Worm (Caenorhabditis elegans): ENCODE results near the gene Y105C5B.5.
A peak's percentile ranks its signal among the peaks of the same experiment; 100 is the strongest.

Gene Y105C5B.5

DNA sequence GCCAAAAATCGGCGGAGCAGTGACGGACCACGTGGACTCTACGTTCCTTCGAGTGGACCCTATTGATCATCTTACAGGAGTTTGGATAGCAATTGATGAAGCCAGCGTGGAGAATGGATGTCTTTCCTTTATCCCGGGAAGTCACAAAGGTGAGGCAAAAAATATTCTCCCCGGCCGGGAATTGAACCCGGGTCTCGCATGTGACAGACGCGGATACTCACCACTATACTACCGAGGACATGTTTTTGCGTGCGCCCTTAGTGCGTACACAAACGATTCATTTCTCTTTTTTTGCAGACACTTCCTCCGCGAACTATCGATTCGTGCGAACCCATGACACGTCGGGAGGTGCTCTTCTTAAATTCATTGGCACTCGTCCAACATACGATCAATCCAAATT lies 30.2 kb upstream of the Y105C5B.5 start (continued):
- TF ChIP-seq F23B12.7 (tag; optimal IDR thresholded peaks at IDR 0.05; ENCODE audit: insufficient read depth), result peak; percentile 39
- TF ChIP-seq ZK185.1 (tag; optimal IDR thresholded peaks at IDR 0.05; ENCODE audit: poor library complexity, severe bottlenecking), result peak; percentile 82
- no peak for TF ChIP-seq nfya-1 (tag; optimal IDR thresholded peaks at IDR 0.05; ENCODE audit: borderline replicate concordance, insufficient read depth)
- TF ChIP-seq mel-28 (tag; optimal IDR thresholded peaks at IDR 0.05; ENCODE audit: borderline replicate concordance), result no peak
- TF ChIP-seq nhr-90 (tag; optimal IDR thresholded peaks at IDR 0.05), result peak; percentile 54
- TF ChIP-seq ztf-22 (GFP tag; optimal IDR thresholded peaks at IDR 0.05), result no peak

ce11 chrIV:15930694-15931093 lies 29.7 kb upstream of the Y105C5B.5 start:
- TF ChIP-seq tlf-1 (GFP tag; optimal IDR thresholded peaks at IDR 0.05), result no peak
- no peak for TF ChIP-seq madf-8 (GFP tag; conservative IDR thresholded peaks at IDR 0.05)
- TF ChIP-seq xnd-1 (tag; optimal IDR thresholded peaks at IDR 0.05), result no peak
- TF ChIP-seq unc-130 (GFP tag; optimal IDR thresholded peaks at IDR 0.05), result no peak
- no peak for TF ChIP-seq mcd-1 (GFP tag; IDR thresholded peaks at IDR 0.05)
- TF ChIP-seq madf-3 (GFP tag; IDR thresholded peaks at IDR 0.05), result no peak

DNA sequence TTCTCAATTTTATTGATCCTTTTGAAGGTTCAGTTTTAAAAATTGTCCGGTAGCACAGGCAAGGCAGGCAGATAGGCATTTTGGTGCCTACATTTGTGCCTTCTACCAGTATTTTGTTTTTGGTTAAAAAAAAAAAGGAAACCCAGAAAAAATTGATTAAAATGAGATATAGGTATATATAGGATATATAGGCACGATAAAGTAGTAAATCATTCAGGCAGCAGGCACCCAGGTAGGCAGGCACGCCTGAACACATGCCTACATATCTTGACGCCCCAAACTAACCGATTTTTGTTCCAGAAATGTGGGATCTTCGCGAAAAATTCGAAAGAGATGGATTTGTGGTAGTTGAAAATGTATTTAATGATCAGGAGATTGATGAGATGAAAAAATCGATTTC lies 29.3 kb upstream of the Y105C5B.5 start, which contains the start of gene Y105C5B.9:
Gene Y105C5B.9 (plus strand): TSS at position 301 of the 400 bp plus-strand sequence.
- TF ChIP-seq Y95B8A.8 (GFP tag; IDR thresholded peaks at IDR 0.05), result no peak

ce11 chrIV:15929831-15930230 lies 28.8 kb upstream of the Y105C5B.5 start:
- TF ChIP-seq snpc-4 (GFP tag; optimal IDR thresholded peaks at IDR 0.05) (no peak), snpc-4 (tag; optimal IDR thresholded peaks at IDR 0.05) (peak in 2 of 4 experiments; percentile 19 to 32), tbp1 (GFP tag; optimal IDR thresholded peaks at IDR 0.05) (peak; percentile 38), ztf-26 (tag; optimal IDR thresholded peaks at IDR 0.05) (peak; percentile 8), nhr-80 (tag; optimal IDR thresholded peaks at IDR 0.05) (peak; percentile 68), let-607 (tag; optimal IDR thresholded peaks at IDR 0.05) (peak; percentile 67 to 84), hsf-1 (GFP tag; IDR thresholded peaks at IDR 0.05) (no peak), ceh-79 (tag; optimal IDR thresholded peaks at IDR 0.05) (no peak), B0035.1 (tag; optimal IDR thresholded peaks at IDR 0.05) (no peak)

DNA sequence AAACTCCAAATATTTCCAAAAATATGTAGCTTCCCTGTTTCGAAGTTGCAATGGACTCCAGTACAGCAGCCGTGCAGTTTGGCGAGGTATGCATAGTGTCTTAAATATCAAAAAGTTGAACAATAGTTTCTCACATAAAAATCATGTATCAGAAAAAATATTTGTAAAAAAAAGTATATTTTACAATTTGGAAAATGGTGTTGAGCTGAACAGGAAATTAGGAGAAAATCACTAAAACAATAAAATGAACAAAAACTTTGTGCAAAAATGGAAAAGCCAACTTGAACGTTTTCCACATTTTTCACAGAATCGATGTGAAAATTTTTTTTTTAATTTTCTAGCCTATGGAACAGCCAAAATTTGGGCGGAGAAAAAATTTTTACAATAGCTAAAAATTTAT lies 25.7 kb upstream of the Y105C5B.5 start, which contains the start of gene Y105C5B.8:
Gene Y105C5B.8 (minus strand): TSS at position 101 of the 400 bp plus-strand sequence.
- no peak for TF ChIP-seq let-607 (tag; optimal IDR thresholded peaks at IDR 0.05)
- no peak for TF ChIP-seq fkh-3 (tag; optimal IDR thresholded peaks at IDR 0.05)
- TF ChIP-seq F52B5.7 (tag; optimal IDR thresholded peaks at IDR 0.05), result no peak
- no peak for TF ChIP-seq bed-1 (GFP tag; IDR thresholded peaks at IDR 0.05)
- no peak for TF ChIP-seq ztf-26 (tag; optimal IDR thresholded peaks at IDR 0.05)
- TF ChIP-seq tbp1 (GFP tag; optimal IDR thresholded peaks at IDR 0.05), result no peak
- TF ChIP-seq lin-26 (GFP tag; IDR thresholded peaks at IDR 0.05), result no peak

ce11 chrIV:15923000-15923399 lies 22.0 kb upstream of the Y105C5B.5 start:
- TF ChIP-seq F10E7.11 (tag; optimal IDR thresholded peaks at IDR 0.05) (no peak), rec-8 (tag; optimal IDR thresholded peaks at IDR 0.05) (no peak)

- no peak for TF ChIP-seq tlf-1 (GFP tag; optimal IDR thresholded peaks at IDR 0.05)
- no peak for TF ChIP-seq F37B4.10 (GFP tag; IDR thresholded peaks at IDR 0.05)
- TF ChIP-seq madf-8 (GFP tag; conservative IDR thresholded peaks at IDR 0.05), result no peak
- no peak for TF ChIP-seq snpc-4 (GFP tag; optimal IDR thresholded peaks at IDR 0.05)
- peak in 2 of 4 experiments; percentile 73 to 85 for TF ChIP-seq snpc-4 (tag; optimal IDR thresholded peaks at IDR 0.05)
Observed at ce11 chrIV:15915061-15915460, 14.0 kb upstream of the Y105C5B.5 start.

Data from whole organism, young adult.